Worm (Caenorhabditis elegans): ENCODE data around the gene sqv-7.

- TF ChIP-seq him-1 (tag; optimal IDR thresholded peaks at IDR 0.05), result no peak
- no peak for TF ChIP-seq dao-5 (tag; optimal IDR thresholded peaks at IDR 0.05)
- TF ChIP-seq W03F9.2 (tag; optimal IDR thresholded peaks at IDR 0.05), result peak; percentile 74
Measured at ce11 chrII:7050021-7050722, 37.7 kb upstream of the sqv-7 start, which contains the start of the genes tcer-1 and ZK1127.5.
